Fruit fly (Drosophila melanogaster) whole organism, embryonic: ENCODE data around the gene CG7945.

ENCODE experiments used
- Asciz ChIP-seq: fragments of 200-800 bp; sonication (Bioruptor generic); optimal IDR thresholded peaks from 2 replicates; lab custom pipeline; 2017; ENCODE audit warnings: missing biosample characterization, mild to moderate bottlenecking, missing genetic modification characterization, missing genetic modification reagents
- B-H1 ChIP-seq: fragments of 200-800 bp; sonication (Bioruptor generic); IDR thresholded peaks from 3 replicates; pipeline ENCODE4 v1.3.6; 2022; ENCODE audit warnings: missing biosample characterization, missing genetic modification characterization
- CG10147 ChIP-seq: fragments of 200-800 bp; sonication (Bioruptor generic); optimal IDR thresholded peaks from 2 replicates; lab custom pipeline; 2019; ENCODE audit warnings: missing biosample characterization, mild to moderate bottlenecking, missing genetic modification characterization, moderate library complexity
- CG10267 ChIP-seq: fragments of 200-800 bp; sonication (Bioruptor generic); optimal IDR thresholded peaks from 2 replicates; lab custom pipeline; 2018; ENCODE audit warnings: missing biosample characterization, mild to moderate bottlenecking, missing genetic modification characterization, moderate library complexity
- CG10959 ChIP-seq: fragments of 200-800 bp; sonication (Bioruptor generic); IDR thresholded peaks from 2 replicates; pipeline ENCODE4 v1.3.6; 2022; ENCODE audit warnings: missing biosample characterization, missing genetic modification characterization
- CG11504 ChIP-seq: fragments of 200-800 bp; sonication (Bioruptor generic); optimal IDR thresholded peaks from 3 replicates; lab custom pipeline; 2019; ENCODE audit warnings: missing biosample characterization, mild to moderate bottlenecking, missing genetic modification characterization, moderate library complexity
- CG15073 ChIP-seq: fragments of 200-800 bp; sonication (Bioruptor generic); optimal IDR thresholded peaks from 2 replicates; lab custom pipeline; 2016; ENCODE audit warnings: missing biosample characterization, missing genetic modification characterization
- CG15269 ChIP-seq: fragments of 200-800 bp; sonication (Bioruptor generic); optimal IDR thresholded peaks from 2 replicates; lab custom pipeline; 2018; ENCODE audit warnings: missing biosample characterization, mild to moderate bottlenecking, missing genetic modification characterization, moderate library complexity
- CG15514 ChIP-seq: fragments of 200-800 bp; sonication (Bioruptor generic); optimal IDR thresholded peaks from 3 replicates; lab custom pipeline; 2017; ENCODE audit warnings: missing biosample characterization, missing genetic modification characterization, mild to moderate bottlenecking, moderate library complexity, missing genetic modification reagents
- CG16779 ChIP-seq: fragments of 200-800 bp; sonication (Bioruptor generic); IDR thresholded peaks from 2 replicates; pipeline ENCODE4 v1.3.6; 2022; ENCODE audit warnings: missing biosample characterization, missing genetic modification characterization
- CG17612 ChIP-seq: fragments of 200-800 bp; sonication (Bioruptor generic); IDR thresholded peaks from 2 replicates; pipeline ENCODE4 v1.3.6; 2022; ENCODE audit warnings: missing biosample characterization, missing genetic modification characterization
- CG18262 ChIP-seq: fragments of 200-800 bp; optimal IDR thresholded peaks from 3 replicates; lab custom pipeline; 2019; ENCODE audit warnings: missing biosample characterization, mild to moderate bottlenecking, missing genetic modification characterization, moderate library complexity
- CG31441 ChIP-seq: fragments of 200-800 bp; sonication (Bioruptor generic); IDR thresholded peaks from 2 replicates; pipeline ENCODE4 v1.3.6; 2022; ENCODE audit warnings: missing biosample characterization, missing genetic modification characterization
- CG6272 ChIP-seq: fragments of 200-800 bp; sonication (Bioruptor generic); IDR thresholded peaks from 2 replicates; pipeline ENCODE4 v1.3.6; 2022; ENCODE audit warnings: missing biosample characterization, missing genetic modification characterization
- CG7963 ChIP-seq: fragments of 200-800 bp; sonication (Bioruptor generic); IDR thresholded peaks from 3 replicates; pipeline ENCODE4 v1.3.6; 2022; ENCODE audit warnings: missing biosample characterization, missing genetic modification characterization; ENCODE audit not compliant: partially characterized antibody
- CG8388 ChIP-seq: fragments of 200-800 bp; sonication (Bioruptor generic); optimal IDR thresholded peaks from 2 replicates; lab custom pipeline; 2019; ENCODE audit warnings: missing biosample characterization, mild to moderate bottlenecking, missing genetic modification characterization, moderate library complexity
- CG8924 ChIP-seq: fragments of 200-800 bp; optimal IDR thresholded peaks from 3 replicates; lab custom pipeline; 2019; ENCODE audit warnings: missing biosample characterization, mild to moderate bottlenecking, missing genetic modification characterization, moderate library complexity
- Dek ChIP-seq: fragments of 200-800 bp; sonication (Bioruptor generic); optimal IDR thresholded peaks from 3 replicates; lab custom pipeline; 2019; ENCODE audit warnings: missing biosample characterization, mild to moderate bottlenecking, missing genetic modification characterization, moderate library complexity
- Doc2 ChIP-seq: fragments of 200-800 bp; sonication (Bioruptor generic); IDR thresholded peaks from 2 replicates; pipeline ENCODE4 v1.3.6; 2022; ENCODE audit warnings: missing biosample characterization, missing genetic modification characterization
- Fer3 ChIP-seq: fragments of 200-800 bp; sonication (Bioruptor generic); optimal IDR thresholded peaks from 2 replicates; lab custom pipeline; 2018; ENCODE audit warnings: missing biosample characterization, mild to moderate bottlenecking, missing genetic modification characterization, moderate library complexity
- Max ChIP-seq: fragments of 200-800 bp; sonication (Bioruptor generic); optimal IDR thresholded peaks from 2 replicates; lab custom pipeline; 2016; ENCODE audit warnings: missing biosample characterization, mild to moderate bottlenecking, missing genetic modification characterization
- Neu2 ChIP-seq: fragments of 200-800 bp; sonication (Bioruptor generic); optimal IDR thresholded peaks from 3 replicates; lab custom pipeline; 2016; ENCODE audit warnings: missing biosample characterization, missing genetic modification characterization, borderline replicate concordance
- Scr ChIP-seq: fragments of 200-800 bp; sonication (Bioruptor generic); IDR thresholded peaks from 2 replicates; pipeline ENCODE4 v1.3.6; 2022; ENCODE audit warnings: missing biosample characterization, missing genetic modification characterization; ENCODE audit not compliant: partially characterized antibody
- Tbp ChIP-seq: fragments of >200 bp; optimal IDR thresholded peaks from 2 replicates; lab custom pipeline; 2018; ENCODE audit warnings: missing biosample characterization, missing genetic modification characterization
- Trl ChIP-seq, 3 experiments: fragments of >200 bp in 2 of 3; fragments of 200-800 bp in 1 of 3; sonication (Bioruptor generic) in 1 of 3; optimal IDR thresholded peaks; 2 replicates in 1 of 3; 3 replicates in 2 of 3; lab custom pipeline; 2016 to 2017; ENCODE audit warnings: missing biosample characterization in 1 of 3, missing genetic modification characterization in 1 of 3
- Xbp1 ChIP-seq: fragments of 200-800 bp; sonication (Bioruptor generic); optimal IDR thresholded peaks from 3 replicates; lab custom pipeline; 2016; ENCODE audit warnings: missing biosample characterization, mild to moderate bottlenecking, missing genetic modification characterization
- ac ChIP-seq: fragments of 200-800 bp; sonication (Bioruptor generic); optimal IDR thresholded peaks from 3 replicates; lab custom pipeline; 2017; ENCODE audit warnings: missing biosample characterization, mild to moderate bottlenecking, missing genetic modification characterization
- az2 ChIP-seq: fragments of 200-800 bp; sonication (Bioruptor generic); optimal IDR thresholded peaks from 3 replicates; lab custom pipeline; 2016; ENCODE audit warnings: missing biosample characterization, missing genetic modification characterization
- br ChIP-seq: fragments of >200 bp; optimal IDR thresholded peaks from 2 replicates; lab custom pipeline; 2017
- bsh ChIP-seq, 2 experiments: fragments of 200-800 bp; sonication (Bioruptor generic); optimal IDR thresholded peaks; 2 replicates each; lab custom pipeline; 2017 to 2018; ENCODE audit warnings: mild to moderate bottlenecking in 2 of 2, missing biosample characterization in 2 of 2, missing genetic modification characterization in 2 of 2, moderate library complexity in 1 of 2
- cg ChIP-seq: fragments of 200-800 bp; sonication (Bioruptor generic); optimal IDR thresholded peaks from 3 replicates; lab custom pipeline; 2019; ENCODE audit warnings: missing biosample characterization, mild to moderate bottlenecking, missing genetic modification characterization, moderate library complexity
- chinmo ChIP-seq: fragments of 200-800 bp; sonication (Bioruptor generic); IDR thresholded peaks from 4 replicates; pipeline ENCODE4 v1.3.6; 2022; ENCODE audit warnings: missing biosample characterization, missing genetic modification characterization; ENCODE audit not compliant: partially characterized antibody
- chm ChIP-seq: fragments of 200-800 bp; sonication (Bioruptor generic); IDR thresholded peaks from 2 replicates; pipeline ENCODE4 v1.3.6; 2022; ENCODE audit warnings: missing biosample characterization, missing genetic modification characterization
- dmrt11E ChIP-seq: fragments of 200-800 bp; sonication (Bioruptor generic); optimal IDR thresholded peaks from 3 replicates; lab custom pipeline; 2018; ENCODE audit warnings: missing biosample characterization, mild to moderate bottlenecking, missing genetic modification characterization, moderate library complexity
- gfzf ChIP-seq: fragments of 200-800 bp; sonication (Bioruptor generic); optimal IDR thresholded peaks from 2 replicates; lab custom pipeline; 2016; ENCODE audit warnings: missing biosample characterization, mild to moderate bottlenecking, missing genetic modification characterization, moderate library complexity
- h ChIP-seq: fragments of >200 bp; optimal IDR thresholded peaks from 2 replicates; lab custom pipeline; 2017
- nau ChIP-seq: fragments of 200-800 bp; sonication (Bioruptor generic); optimal IDR thresholded peaks from 3 replicates; lab custom pipeline; 2017; ENCODE audit warnings: missing biosample characterization, mild to moderate bottlenecking, missing genetic modification characterization, missing genetic modification reagents
- phol ChIP-seq: fragments of 200-800 bp; sonication (Bioruptor generic); optimal IDR thresholded peaks from 3 replicates; lab custom pipeline; 2018; ENCODE audit warnings: missing biosample characterization, mild to moderate bottlenecking, missing genetic modification characterization, moderate library complexity
- pzg ChIP-seq: fragments of 200-800 bp; sonication (Bioruptor generic); optimal IDR thresholded peaks from 3 replicates; lab custom pipeline; 2018; ENCODE audit warnings: missing biosample characterization, mild to moderate bottlenecking, missing genetic modification characterization, moderate library complexity
- ranshi ChIP-seq: fragments of 200-800 bp; sonication (Bioruptor generic); IDR thresholded peaks from 2 replicates; pipeline ENCODE4 v1.3.6; 2022; ENCODE audit warnings: missing biosample characterization, missing genetic modification characterization
- sc ChIP-seq, 3 experiments: fragments of >200 bp in 2 of 3; fragments of 200-800 bp in 1 of 3; sonication (Bioruptor generic) in 1 of 3; optimal IDR thresholded peaks; 2 replicates in 2 of 3; 3 replicates in 1 of 3; lab custom pipeline; 2017; ENCODE audit warnings: mild to moderate bottlenecking in 1 of 3, missing biosample characterization in 1 of 3, missing genetic modification characterization in 1 of 3, missing genetic modification reagents in 1 of 3
- seq ChIP-seq: fragments of 200-800 bp; sonication (Bioruptor generic); IDR thresholded peaks from 2 replicates; pipeline ENCODE4 v1.3.6; 2022; ENCODE audit warnings: missing biosample characterization, missing genetic modification characterization
- shn ChIP-seq: fragments of 200-800 bp; sonication (Bioruptor generic); optimal IDR thresholded peaks from 3 replicates; lab custom pipeline; 2016; ENCODE audit warnings: missing biosample characterization, missing genetic modification characterization
- sr ChIP-seq: fragments of 200-800 bp; sonication (Bioruptor generic); IDR thresholded peaks from 3 replicates; pipeline ENCODE4 v1.3.6; 2022; ENCODE audit warnings: missing biosample characterization, missing genetic modification characterization
- tio ChIP-seq: fragments of 200-800 bp; sonication (Bioruptor generic); optimal IDR thresholded peaks from 2 replicates; lab custom pipeline; 2017; ENCODE audit warnings: missing biosample characterization, missing genetic modification characterization, inconsistent platforms
- ttk ChIP-seq: fragments of 200-800 bp; sonication (Bioruptor generic); IDR thresholded peaks from 2 replicates; pipeline ENCODE4 v2.1.2; 2022; ENCODE audit warnings: missing biosample characterization, missing genetic modification characterization
- unc-4 ChIP-seq: fragments of 200-800 bp; sonication (Bioruptor generic); IDR thresholded peaks from 2 replicates; pipeline ENCODE4 v1.3.6; 2022; ENCODE audit warnings: missing biosample characterization, missing genetic modification characterization; ENCODE audit not compliant: partially characterized antibody
- zfh1 ChIP-seq: fragments of 200-800 bp; sonication (Bioruptor generic); IDR thresholded peaks from 3 replicates; pipeline ENCODE4 v1.3.6; 2022; ENCODE audit warnings: missing biosample characterization, missing genetic modification characterization

The CG7945 gene

dm6 chr3L:15493886-15494598 lies 29.9 kb downstream of the CG7945 start (continued):
- TF ChIP-seq CG15073 (no peak), Xbp1 (GFP tag; lab: Kevin White, UChicago) (no peak), unc-4 (GFP tag; lab: Robert Waterston, UW) (no peak), CG15269 (tag; lab: Kevin White, UChicago) (peak; percentile 28), CG16779 (GFP tag; lab: Robert Waterston, UW) (no peak), Asciz (peak; percentile 37), nau (GFP tag; lab: Kevin White, UChicago) (no peak), ranshi (GFP tag; lab: Robert Waterston, UW) (0 out of 2 replicates have a peak, but pooled peaks have one; percentile 12), CG31441 (GFP tag; lab: Robert Waterston, UW) (peak; percentile 58; the same call in 1 of the 2 replicates), CG8924 (peak; percentile 35), Scr (GFP tag; lab: Robert Waterston, UW) (no peak), h (lab: Kevin White, UChicago) (no peak), Max (GFP tag; lab: Kevin White, UChicago) (peak; percentile 32), CG10267 (tag; lab: Kevin White, UChicago) (peak; percentile 28), CG7963 (GFP tag; lab: Robert Waterston, UW) (no peak), Trl (optimal IDR thresholded peaks at IDR 0.05; lab: Kevin White, UChicago) (peak; percentile 75 to 85), Trl (GFP tag; optimal IDR thresholded peaks at IDR 0.05; lab: Kevin White, UChicago) (no peak), dmrt11E (tag; lab: Kevin White, UChicago) (no peak), CG11504 (tag; lab: Kevin White, UChicago) (peak; percentile 70), az2 (GFP tag; lab: Kevin White, UChicago) (peak; percentile 14), CG10147 (peak; percentile 15), sr (GFP tag; lab: Robert Waterston, UW) (peak; percentile 53; the same call in 2 of the 3 replicates), Dek (tag; lab: Kevin White, UChicago) (no peak), sc (optimal IDR thresholded peaks at IDR 0.05; lab: Kevin White, UChicago) (no peak), sc (GFP tag; optimal IDR thresholded peaks at IDR 0.05; lab: Kevin White, UChicago) (no peak), Doc2 (GFP tag; lab: Robert Waterston, UW) (no peak), phol (tag; lab: Kevin White, UChicago) (peak; percentile 36), B-H1 (GFP tag; lab: Robert Waterston, UW) (no peak), CG10959 (GFP tag; lab: Robert Waterston, UW) (no peak), pzg (GFP tag; lab: Kevin White, UChicago) (no peak), ac (GFP tag; lab: Kevin White, UChicago) (no peak), Tbp (GFP tag; lab: Kevin White, UChicago) (no peak), br (no peak), Fer3 (tag; lab: Kevin White, UChicago) (no peak), zfh1 (GFP tag; lab: Robert Waterston, UW) (no peak), CG15514 (GFP tag; lab: Kevin White, UChicago) (no peak), cg (peak; percentile 41), chm (GFP tag; lab: Robert Waterston, UW) (0 out of 2 replicates have a peak, but pooled peaks have one; percentile 37), gfzf (no peak), tio (GFP tag; lab: Kevin White, UChicago) (no peak), ttk (GFP tag; lab: Robert Waterston, UW) (no peak), CG8388 (GFP tag; lab: Kevin White, UChicago) (peak; percentile 21), Neu2 (GFP tag; lab: Kevin White, UChicago) (no peak), seq (GFP tag; lab: Robert Waterston, UW) (peak; percentile 58; the same call in 1 of the 2 replicates), CG6272 (GFP tag; lab: Robert Waterston, UW) (no peak), chinmo (GFP tag; lab: Robert Waterston, UW) (0 out of 4 replicates have a peak, but pooled peaks have one; percentile 12), shn (GFP tag; lab: Kevin White, UChicago) (no peak), CG18262 (tag; lab: Kevin White, UChicago) (peak; percentile 29), CG17612 (GFP tag; lab: Robert Waterston, UW) (no peak), bsh (GFP tag; optimal IDR thresholded peaks at IDR 0.05; lab: Kevin White, UChicago) (peak in 1 of 2 experiments; percentile 1)
